Worm (Caenorhabditis elegans) whole organism, early embryonic: ENCODE data around the gene F56D1.1.

ENCODE experiments used
- tra-4 ChIP-seq: sonication (generic microtip); optimal IDR thresholded peaks from 2 replicates; lab custom pipeline; 2017; ENCODE audit warnings: missing genetic modification characterization, missing compliant biosample characterization

The F56D1.1 gene

DNA sequence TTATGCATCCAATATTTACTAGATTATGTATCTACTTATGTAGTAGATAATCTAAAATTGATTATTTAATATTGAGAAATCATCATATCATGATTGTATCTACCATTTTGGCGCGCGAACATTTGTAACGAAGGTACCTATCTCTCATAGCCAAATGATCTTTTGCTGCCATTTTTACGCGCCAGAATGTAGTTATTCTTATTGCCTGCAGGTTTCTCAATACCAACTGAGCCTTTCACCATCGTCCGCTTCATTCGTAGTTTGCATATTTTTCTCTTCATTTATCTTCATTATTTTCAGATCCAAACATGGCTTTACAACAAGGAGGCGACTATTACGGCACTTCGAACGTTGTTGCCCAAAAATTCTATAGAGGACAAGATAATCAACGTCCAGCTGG lies 49.4 kb downstream of the F56D1.1 start, which contains the start of gene ZK177.1:
ZK177.1 (plus strand) TSS at position 301 of the 400 bp plus-strand sequence.
- no peak for TF ChIP-seq tra-4
